Worm (Caenorhabditis elegans) whole organism, L3 larva: Measurements from ENCODE around the gene apt-9.

Experiments
- ama-1 ChIP-seq: fragments of 150-350 bp; optimal IDR thresholded peaks from 2 replicates; lab custom pipeline; 2018
- ceh-16 ChIP-seq: sonication (generic microtip); optimal IDR thresholded peaks from 2 replicates; lab custom pipeline; 2017; ENCODE audit warnings: missing biosample characterization, missing genetic modification characterization
- ceh-82 ChIP-seq: fragments of 150-350 bp; optimal IDR thresholded peaks from 2 replicates; lab custom pipeline; 2014; ENCODE audit warnings: missing biosample characterization, missing genetic modification characterization
- ceh-9 ChIP-seq: sonication (generic microtip); optimal IDR thresholded peaks from 2 replicates; lab custom pipeline; 2018; ENCODE audit warnings: missing biosample characterization, missing genetic modification characterization
- daf-12 ChIP-seq: fragments of 150-350 bp; optimal IDR thresholded peaks from 2 replicates; lab custom pipeline; 2014; ENCODE audit warnings: missing biosample characterization, missing genetic modification reagents, missing genetic modification characterization
- egl-27 ChIP-seq: sonication (generic microtip); optimal IDR thresholded peaks from 4 replicates; lab custom pipeline; 2017; ENCODE audit warnings: missing biosample characterization, missing genetic modification reagents, missing genetic modification characterization
- elt-1 ChIP-seq: fragments of 150-350 bp; optimal IDR thresholded peaks from 2 replicates; lab custom pipeline; 2014; ENCODE audit warnings: missing biosample characterization, missing genetic modification characterization
- elt-2 ChIP-seq: sonication (generic microtip); optimal IDR thresholded peaks from 2 replicates; lab custom pipeline; 2016; ENCODE audit warnings: missing genetic modification reagents, mild to moderate bottlenecking, missing genetic modification characterization, missing compliant biosample characterization
- eor-1 ChIP-seq, 2 experiments: fragments of 150-350 bp; optimal IDR thresholded peaks; 2 replicates each; lab custom pipeline; 2014 to 2018; ENCODE audit warnings: missing biosample characterization in 2 of 2, missing genetic modification characterization in 2 of 2
- fkh-10 ChIP-seq: sonication (generic microtip); optimal IDR thresholded peaks from 2 replicates; lab custom pipeline; 2017; ENCODE audit warnings: missing biosample characterization, missing genetic modification reagents, missing genetic modification characterization
- fkh-2 ChIP-seq: fragments of 150-350 bp; optimal IDR thresholded peaks from 2 replicates; lab custom pipeline; 2014; ENCODE audit warnings: missing biosample characterization, missing genetic modification reagents, missing genetic modification characterization
- fos-1 ChIP-seq: fragments of 150-350 bp; optimal IDR thresholded peaks from 2 replicates; lab custom pipeline; 2014; ENCODE audit warnings: missing biosample characterization, missing genetic modification characterization
- hmg-11 ChIP-seq: sonication (generic microtip); optimal IDR thresholded peaks from 2 replicates; lab custom pipeline; 2016; ENCODE audit warnings: missing genetic modification characterization, missing compliant biosample characterization
- jun-1 ChIP-seq: fragments of 150-350 bp; optimal IDR thresholded peaks from 2 replicates; lab custom pipeline; 2014; ENCODE audit warnings: missing biosample characterization, missing genetic modification reagents, missing genetic modification characterization
- lin-15B ChIP-seq: fragments of 150-350 bp; optimal IDR thresholded peaks from 2 replicates; lab custom pipeline; 2014; ENCODE audit warnings: missing biosample characterization, missing genetic modification characterization
- lin-39 ChIP-seq: fragments of 150-350 bp; optimal IDR thresholded peaks from 2 replicates; lab custom pipeline; 2018; ENCODE audit warnings: missing biosample characterization, missing genetic modification reagents, missing genetic modification characterization
- mml-1 ChIP-seq: fragments of 150-350 bp; sonication (generic microtip); optimal IDR thresholded peaks from 3 replicates; lab custom pipeline; 2014; ENCODE audit warnings: missing biosample characterization, missing genetic modification characterization
- nfya-1 ChIP-seq: sonication (generic microtip); optimal IDR thresholded peaks from 2 replicates; lab custom pipeline; 2017; ENCODE audit warnings: missing genetic modification characterization, mild to moderate bottlenecking, missing compliant biosample characterization, antibody characterized with exemption, moderate library complexity; ENCODE audit not compliant: insufficient read depth
- nhr-11 ChIP-seq: fragments of 150-350 bp; optimal IDR thresholded peaks from 2 replicates; lab custom pipeline; 2014; ENCODE audit warnings: missing biosample characterization, missing genetic modification characterization
- nhr-12 ChIP-seq: fragments of 150-350 bp; optimal IDR thresholded peaks from 2 replicates; lab custom pipeline; 2014; ENCODE audit warnings: missing biosample characterization, missing genetic modification characterization
- nhr-23 ChIP-seq: fragments of 150-350 bp; optimal IDR thresholded peaks from 2 replicates; lab custom pipeline; 2014; ENCODE audit warnings: missing biosample characterization, missing genetic modification reagents, missing genetic modification characterization
- nhr-237 ChIP-seq: fragments of 150-350 bp; optimal IDR thresholded peaks from 2 replicates; lab custom pipeline; 2014; ENCODE audit warnings: missing biosample characterization, missing genetic modification characterization
- nhr-25 ChIP-seq: sonication (generic microtip); optimal IDR thresholded peaks from 2 replicates; lab custom pipeline; 2017; ENCODE audit warnings: missing biosample characterization, missing genetic modification characterization
- nhr-28 ChIP-seq: fragments of 150-350 bp; optimal IDR thresholded peaks from 2 replicates; lab custom pipeline; 2014; ENCODE audit warnings: missing biosample characterization, missing genetic modification characterization
- pqm-1 ChIP-seq: fragments of 150-350 bp; optimal IDR thresholded peaks from 2 replicates; lab custom pipeline; 2017; ENCODE audit warnings: missing biosample characterization, missing genetic modification characterization, inconsistent platforms
- sea-2 ChIP-seq: fragments of 150-350 bp; sonication (generic microtip); optimal IDR thresholded peaks from 4 replicates; lab custom pipeline; 2014; ENCODE audit warnings: missing biosample characterization, missing genetic modification reagents, missing genetic modification characterization
- skn-1 ChIP-seq: fragments of 150-350 bp; optimal IDR thresholded peaks from 2 replicates; lab custom pipeline; 2014; ENCODE audit warnings: missing biosample characterization, missing genetic modification characterization
- unc-39 ChIP-seq: sonication (generic microtip); optimal IDR thresholded peaks from 4 replicates; lab custom pipeline; 2017; ENCODE audit warnings: missing biosample characterization, missing genetic modification characterization
- unc-62 ChIP-seq: fragments of 150-350 bp; sonication (generic microtip); optimal IDR thresholded peaks from 4 replicates; lab custom pipeline; 2014; ENCODE audit warnings: missing biosample characterization, missing genetic modification reagents, missing genetic modification characterization
- zag-1 ChIP-seq: fragments of 150-350 bp; optimal IDR thresholded peaks from 2 replicates; lab custom pipeline; 2014; ENCODE audit warnings: missing biosample characterization, missing genetic modification characterization
- ztf-4 ChIP-seq: fragments of 150-350 bp; optimal IDR thresholded peaks from 2 replicates; lab custom pipeline; 2014; ENCODE audit warnings: missing biosample characterization, missing genetic modification characterization

apt-9 gene

DNA sequence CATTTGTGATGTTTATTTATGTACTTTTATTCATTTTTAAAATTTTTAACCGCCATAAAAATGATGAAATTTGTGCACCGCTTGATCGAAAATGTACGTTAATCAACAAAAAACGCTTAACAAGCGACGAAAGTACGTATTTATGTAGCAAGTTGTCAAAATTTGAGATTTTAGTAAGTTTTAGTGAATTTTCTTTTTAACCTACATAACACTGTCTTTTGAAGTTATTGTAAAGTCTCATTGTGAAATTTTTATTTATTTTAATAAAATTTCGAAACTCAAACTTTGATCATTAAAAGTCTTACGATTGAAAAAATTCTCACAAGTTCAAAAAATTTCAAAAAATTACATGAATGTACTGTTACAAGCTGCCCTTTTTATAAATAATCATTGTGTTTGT, 29.0 kb downstream of the apt-9 start:
- TF ChIP-seq daf-12 (tag; lab: Kevin White, UChicago) (no peak), eor-1 (tag; optimal IDR thresholded peaks at IDR 0.05; lab: Kevin White, UChicago) (no peak), sea-2 (GFP tag; lab: Kevin White, UChicago) (no peak), nhr-25 (tag; lab: Kevin White, UChicago) (no peak)

DNA sequence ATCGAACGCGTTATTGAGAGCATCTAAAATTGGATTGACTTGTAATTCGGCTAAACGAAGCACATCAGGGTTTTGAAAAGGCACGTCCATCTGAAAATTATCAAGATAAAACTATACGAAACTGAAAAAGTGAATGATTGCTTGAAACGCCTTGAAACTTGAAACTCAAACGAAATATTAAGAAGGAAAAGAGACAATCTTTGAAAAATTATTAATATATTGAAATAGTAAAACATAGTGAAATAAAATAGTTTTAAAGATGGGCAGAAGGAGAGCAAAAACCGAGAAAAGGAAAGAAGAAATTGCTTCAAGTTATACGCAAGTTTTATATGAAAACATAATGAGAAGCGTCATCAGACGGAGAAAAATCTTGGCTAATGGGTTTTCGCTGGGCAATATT, 29.8 kb downstream of the apt-9 start, which contains the start of gene W02H3.3:
W02H3.3 (minus strand) TSS at position 101 of the 400 bp plus-strand sequence.
- TF ChIP-seq eor-1 (tag; optimal IDR thresholded peaks at IDR 0.05; lab: Kevin White, UChicago) (no peak), unc-39 (tag; lab: Kevin White, UChicago) (no peak), fos-1 (no peak), ceh-9 (tag; lab: Kevin White, UChicago) (no peak), ztf-4 (no peak), fkh-2 (tag; lab: Kevin White, UChicago) (no peak), unc-62 (no peak), jun-1 (tag; lab: Kevin White, UChicago) (no peak), lin-15B (tag; lab: Kevin White, UChicago) (no peak), pqm-1 (no peak)

DNA sequence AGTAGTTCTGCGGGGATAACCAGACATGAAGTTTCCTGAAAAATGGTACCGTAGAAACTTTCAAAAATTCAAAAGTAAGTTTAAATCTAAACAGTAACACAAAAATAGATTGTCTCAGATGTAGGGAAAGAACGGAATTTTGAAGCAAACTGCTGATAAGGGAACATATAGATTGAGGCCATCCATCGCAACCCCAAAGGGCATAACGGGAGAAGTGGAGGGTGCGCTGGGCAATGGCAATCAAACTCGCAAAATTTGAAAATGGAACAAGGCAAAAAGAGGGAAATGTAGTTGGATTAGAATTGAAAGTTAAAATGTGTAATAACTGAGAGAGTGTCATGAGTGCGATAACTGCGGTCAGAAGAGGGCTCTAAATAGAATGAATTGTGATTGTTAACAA, 34.8 kb downstream of the apt-9 start:
- TF ChIP-seq fos-1 (no peak), hmg-11 (tag; lab: Kevin White, UChicago) (no peak), nhr-237 (tag; lab: Kevin White, UChicago) (no peak), unc-62 (no peak), ceh-82 (tag; lab: Kevin White, UChicago) (no peak), ceh-9 (tag; lab: Kevin White, UChicago) (no peak), skn-1 (no peak), unc-39 (tag; lab: Kevin White, UChicago) (no peak), ztf-4 (no peak), zag-1 (tag; lab: Kevin White, UChicago) (no peak), ceh-16 (tag; lab: Kevin White, UChicago) (no peak), egl-27 (no peak), nhr-28 (no peak), lin-39 (tag; lab: Kevin White, UChicago) (no peak)
- TF ChIP-seq, all 47 proteins: peak for 0

DNA sequence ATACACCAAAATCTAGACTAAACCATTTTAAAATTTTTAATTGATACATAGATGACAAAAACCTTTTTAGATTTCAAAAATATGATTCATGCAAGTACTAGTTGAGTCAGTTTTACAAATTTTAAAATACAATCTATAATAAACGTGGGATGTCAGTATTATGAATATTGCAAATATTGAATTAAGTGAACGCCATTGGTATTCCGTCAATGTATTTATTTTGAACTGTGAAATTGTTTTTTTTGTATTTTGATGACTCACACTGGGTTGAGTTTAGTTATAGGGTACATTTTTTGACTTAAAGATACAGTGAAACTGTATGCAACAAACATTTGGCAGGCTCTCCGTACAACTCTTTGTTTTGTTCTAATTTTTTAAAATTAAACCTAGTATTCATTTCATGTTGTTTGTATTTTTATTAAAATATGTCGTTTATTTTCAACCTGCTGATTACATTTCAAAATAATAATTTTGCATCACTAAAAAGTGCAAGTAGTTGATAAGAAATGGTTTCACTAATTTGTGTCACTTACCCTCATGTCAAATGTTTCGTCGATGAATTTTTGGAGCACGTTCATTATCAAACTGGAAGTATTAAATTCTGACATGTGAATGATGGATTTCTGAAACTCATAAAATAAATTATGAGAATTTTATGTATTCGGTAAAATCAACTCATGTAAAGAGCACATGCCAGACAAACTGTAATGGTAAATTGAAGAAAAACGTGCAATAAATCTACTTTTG, 36.7 kb downstream of the apt-9 start, which contains the start of gene W02H3.1:
W02H3.1 (minus strand) TSS at position 578 of the 747 bp plus-strand sequence.
- TF ChIP-seq pqm-1 (peak; percentile 31), eor-1 (tag; optimal IDR thresholded peaks at IDR 0.05; lab: Kevin White, UChicago) (no peak), elt-2 (tag; lab: Kevin White, UChicago) (peak; percentile 49)

DNA sequence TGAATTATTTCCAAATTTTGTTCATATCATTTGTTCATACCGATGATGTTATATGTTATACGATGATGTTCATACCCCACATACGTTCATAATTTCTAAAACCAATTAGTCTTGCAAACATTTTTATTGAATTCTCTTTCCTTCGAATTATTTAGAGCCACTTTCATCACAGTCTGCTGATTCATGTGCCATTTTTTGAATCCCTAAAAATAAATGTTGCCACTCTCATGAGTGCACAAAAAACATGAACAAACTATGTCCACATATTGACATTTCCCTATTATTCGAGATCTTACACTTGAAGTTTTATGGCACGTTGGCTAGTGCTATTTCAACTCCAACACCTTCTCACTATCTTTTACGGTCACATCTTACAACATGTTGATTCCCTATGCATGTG, 38.7 kb downstream of the apt-9 start, which contains the start of gene clc-17:
clc-17 (plus strand) TSS at position 301 of the 400 bp plus-strand sequence.
- TF ChIP-seq nhr-25 (tag; lab: Kevin White, UChicago), result no peak
- TF ChIP-seq nhr-28, result no peak
- TF ChIP-seq hmg-11 (tag; lab: Kevin White, UChicago), result no peak
- no peak for TF ChIP-seq jun-1 (tag; lab: Kevin White, UChicago)
- no peak for TF ChIP-seq mml-1
- no peak for TF ChIP-seq nfya-1 (tag; lab: Kevin White, UChicago)
- no peak for TF ChIP-seq nhr-11 (tag; lab: Kevin White, UChicago)
- no peak for TF ChIP-seq daf-12 (tag; lab: Kevin White, UChicago)
- no peak for TF ChIP-seq nhr-23 (tag; lab: Kevin White, UChicago)
- no peak for TF ChIP-seq elt-1
- TF ChIP-seq ztf-4, result no peak
- no peak for TF ChIP-seq nhr-12 (tag; lab: Kevin White, UChicago)

DNA sequence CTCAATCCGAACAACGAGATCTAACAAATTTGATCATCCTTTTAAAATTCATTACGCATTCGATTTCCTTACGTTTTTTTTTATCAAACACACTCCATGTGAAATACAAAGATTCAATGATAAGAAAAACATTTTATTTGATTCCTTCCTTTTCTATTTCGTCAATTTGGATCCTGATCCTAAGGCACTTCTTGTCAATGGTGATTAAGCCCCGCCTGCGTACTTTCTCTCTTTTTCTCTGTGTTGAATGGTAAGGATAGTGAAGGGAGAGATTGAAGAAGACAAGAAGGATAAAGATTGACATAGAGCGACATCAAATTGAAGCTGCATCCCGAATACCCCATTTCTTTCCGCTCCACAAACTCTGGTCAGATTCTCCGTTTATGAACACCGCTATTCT, 40.9 kb downstream of the apt-9 start, which contains the start of gene grd-1:
grd-1 (plus strand) TSS at position 241 of the 400 bp plus-strand sequence.
- TF ChIP-seq nfya-1 (tag; lab: Kevin White, UChicago) (no peak), ama-1 (lab: Kevin White, UChicago) (no peak), fkh-10 (GFP tag; lab: Kevin White, UChicago) (no peak), egl-27 (no peak), mml-1 (no peak), unc-39 (tag; lab: Kevin White, UChicago) (no peak)
